Fruit fly (Drosophila melanogaster) whole organism, embryonic: Measurements from ENCODE around the gene CG34282.

Experiments
- Asciz ChIP-seq: fragments of 200-800 bp; sonication (Bioruptor generic); optimal IDR thresholded peaks from 2 replicates; lab custom pipeline; 2017; ENCODE audit warnings: missing biosample characterization, mild to moderate bottlenecking, missing genetic modification characterization, missing genetic modification reagents
- Atf6 ChIP-seq: fragments of 200-800 bp; sonication (Bioruptor generic); IDR thresholded peaks from 2 replicates; pipeline ENCODE4 v1.3.6; 2022; ENCODE audit warnings: missing biosample characterization, missing genetic modification characterization
- Bdp1 ChIP-seq: fragments of 200-800 bp; sonication (Bioruptor generic); optimal IDR thresholded peaks from 3 replicates; lab custom pipeline; 2016; ENCODE audit warnings: missing biosample characterization, missing genetic modification characterization
- CG1024 ChIP-seq: fragments of 200-800 bp; sonication (Bioruptor generic); IDR thresholded peaks from 2 replicates; pipeline ENCODE4 v1.3.6; 2022; ENCODE audit warnings: missing biosample characterization, missing genetic modification characterization
- CG10462 ChIP-seq: fragments of 200-800 bp; sonication (Bioruptor generic); optimal IDR thresholded peaks from 2 replicates; lab custom pipeline; 2016; ENCODE audit warnings: missing biosample characterization, missing genetic modification characterization
- CG10543 ChIP-seq: fragments of 200-800 bp; sonication (Bioruptor generic); optimal IDR thresholded peaks from 3 replicates; lab custom pipeline; 2017; ENCODE audit warnings: missing biosample characterization, mild to moderate bottlenecking, missing genetic modification characterization, moderate library complexity
- CG11695 ChIP-seq: fragments of 200-800 bp; sonication (Bioruptor generic); IDR thresholded peaks from 3 replicates; pipeline ENCODE4 v1.3.6; 2022; ENCODE audit warnings: missing biosample characterization, missing genetic modification characterization
- CG12104 ChIP-seq: fragments of 200-800 bp; sonication (Bioruptor generic); optimal IDR thresholded peaks from 3 replicates; lab custom pipeline; 2016; ENCODE audit warnings: missing biosample characterization, missing genetic modification characterization
- CG12155 ChIP-seq: fragments of 200-800 bp; sonication (Bioruptor generic); optimal IDR thresholded peaks from 3 replicates; lab custom pipeline; 2016; ENCODE audit warnings: missing biosample characterization, missing genetic modification characterization
- CG12219 ChIP-seq: fragments of 200-800 bp; sonication (Bioruptor generic); optimal IDR thresholded peaks from 3 replicates; lab custom pipeline; 2018; ENCODE audit warnings: missing biosample characterization, mild to moderate bottlenecking, missing genetic modification characterization
- CG12236 ChIP-seq: fragments of 200-800 bp; sonication (Bioruptor generic); optimal IDR thresholded peaks from 2 replicates; lab custom pipeline; 2016; ENCODE audit warnings: missing biosample characterization, missing genetic modification characterization
- CG12769 ChIP-seq: fragments of 200-800 bp; sonication (Bioruptor generic); optimal IDR thresholded peaks from 2 replicates; lab custom pipeline; 2019; ENCODE audit warnings: missing biosample characterization, mild to moderate bottlenecking, missing genetic modification characterization, moderate library complexity
- CG14965 ChIP-seq: fragments of 200-800 bp; sonication (Bioruptor generic); optimal IDR thresholded peaks from 2 replicates; lab custom pipeline; 2016; ENCODE audit warnings: missing biosample characterization, missing genetic modification characterization, borderline replicate concordance
- CG1647 ChIP-seq: fragments of 200-800 bp; sonication (Bioruptor generic); optimal IDR thresholded peaks from 3 replicates; lab custom pipeline; 2016; ENCODE audit warnings: missing biosample characterization, missing genetic modification characterization
- CG2116 ChIP-seq: fragments of 200-800 bp; sonication (Bioruptor generic); optimal IDR thresholded peaks from 3 replicates; lab custom pipeline; 2018; ENCODE audit warnings: missing biosample characterization, mild to moderate bottlenecking, missing genetic modification characterization
- CG2875 ChIP-seq: fragments of 200-800 bp; sonication (Bioruptor generic); optimal IDR thresholded peaks from 2 replicates; lab custom pipeline; 2017; ENCODE audit warnings: missing biosample characterization, mild to moderate bottlenecking, missing genetic modification characterization, missing genetic modification reagents
- CG4328 ChIP-seq: fragments of 200-800 bp; sonication (Bioruptor generic); optimal IDR thresholded peaks from 3 replicates; lab custom pipeline; 2017; ENCODE audit warnings: missing biosample characterization, missing genetic modification reagents, missing genetic modification characterization
- CG43689 ChIP-seq: fragments of 200-800 bp; sonication (Bioruptor generic); IDR thresholded peaks from 2 replicates; pipeline ENCODE4 v1.3.6; 2022; ENCODE audit warnings: missing biosample characterization, missing genetic modification characterization
- CG4707 ChIP-seq: fragments of 200-800 bp; sonication (Bioruptor generic); optimal IDR thresholded peaks from 2 replicates; lab custom pipeline; 2018; ENCODE audit warnings: missing biosample characterization, mild to moderate bottlenecking, missing genetic modification characterization, moderate library complexity
- CG5180 ChIP-seq: fragments of 200-800 bp; sonication (Bioruptor generic); optimal IDR thresholded peaks from 3 replicates; lab custom pipeline; 2017; ENCODE audit warnings: missing biosample characterization, missing genetic modification characterization, mild to moderate bottlenecking, moderate library complexity, missing genetic modification reagents
- CG5245 ChIP-seq: fragments of 200-800 bp; sonication (Bioruptor generic); optimal IDR thresholded peaks from 3 replicates; lab custom pipeline; 2016; ENCODE audit warnings: missing biosample characterization, missing genetic modification characterization
- CG6689 ChIP-seq: fragments of 200-800 bp; sonication (Bioruptor generic); IDR thresholded peaks from 2 replicates; pipeline ENCODE4 v1.3.6; 2022; ENCODE audit warnings: missing biosample characterization, missing genetic modification characterization
- CG7372 ChIP-seq: fragments of 200-800 bp; sonication (Bioruptor generic); IDR thresholded peaks from 2 replicates; pipeline ENCODE4 v1.3.6; 2022; ENCODE audit warnings: missing biosample characterization, missing genetic modification characterization
- CG7963 ChIP-seq: fragments of 200-800 bp; sonication (Bioruptor generic); IDR thresholded peaks from 3 replicates; pipeline ENCODE4 v1.3.6; 2022; ENCODE audit warnings: missing biosample characterization, missing genetic modification characterization; ENCODE audit not compliant: partially characterized antibody
- CG8478 ChIP-seq: fragments of >200 bp; optimal IDR thresholded peaks from 2 replicates; lab custom pipeline; 2018
- CG8924 ChIP-seq: fragments of 200-800 bp; optimal IDR thresholded peaks from 3 replicates; lab custom pipeline; 2019; ENCODE audit warnings: missing biosample characterization, mild to moderate bottlenecking, missing genetic modification characterization, moderate library complexity
- Dad ChIP-seq: fragments of 200-800 bp; sonication (Bioruptor generic); optimal IDR thresholded peaks from 3 replicates; lab custom pipeline; 2016; ENCODE audit warnings: missing biosample characterization, missing genetic modification characterization
- Hmx ChIP-seq: fragments of 200-800 bp; sonication (Bioruptor generic); optimal IDR thresholded peaks from 2 replicates; lab custom pipeline; 2016; ENCODE audit warnings: missing biosample characterization, missing genetic modification characterization
- Oaz ChIP-seq: fragments of 200-800 bp; sonication (Bioruptor generic); IDR thresholded peaks from 2 replicates; pipeline ENCODE4 v1.3.6; 2022; ENCODE audit warnings: missing biosample characterization, missing genetic modification characterization
- Xbp1 ChIP-seq: fragments of 200-800 bp; sonication (Bioruptor generic); optimal IDR thresholded peaks from 3 replicates; lab custom pipeline; 2016; ENCODE audit warnings: missing biosample characterization, mild to moderate bottlenecking, missing genetic modification characterization
- YL-1 ChIP-seq: fragments of 200-800 bp; sonication (Bioruptor generic); optimal IDR thresholded peaks from 3 replicates; lab custom pipeline; 2017; ENCODE audit warnings: missing biosample characterization, mild to moderate bottlenecking, missing genetic modification characterization
- ap ChIP-seq: fragments of 200-800 bp; sonication (Bioruptor generic); IDR thresholded peaks from 2 replicates; pipeline ENCODE4 v1.3.6; 2022; ENCODE audit warnings: missing biosample characterization, missing genetic modification characterization
- bsh ChIP-seq, 2 experiments: fragments of 200-800 bp; sonication (Bioruptor generic); optimal IDR thresholded peaks; 2 replicates each; lab custom pipeline; 2017 to 2018; ENCODE audit warnings: mild to moderate bottlenecking in 2 of 2, missing biosample characterization in 2 of 2, missing genetic modification characterization in 2 of 2, moderate library complexity in 1 of 2
- caup ChIP-seq: fragments of 200-800 bp; sonication (Bioruptor generic); optimal IDR thresholded peaks from 3 replicates; lab custom pipeline; 2017; ENCODE audit warnings: missing biosample characterization, mild to moderate bottlenecking, missing genetic modification characterization, moderate library complexity; ENCODE audit not compliant: severe bottlenecking
- corto ChIP-seq: fragments of 200-800 bp; sonication (Bioruptor generic); optimal IDR thresholded peaks from 2 replicates; lab custom pipeline; 2016; ENCODE audit warnings: missing biosample characterization, mild to moderate bottlenecking, missing genetic modification characterization, moderate library complexity
- da ChIP-seq: fragments of 200-800 bp; sonication (Bioruptor generic); optimal IDR thresholded peaks from 2 replicates; lab custom pipeline; 2016; ENCODE audit warnings: missing biosample characterization, missing genetic modification characterization
- dan ChIP-seq: fragments of 200-800 bp; sonication (Bioruptor generic); IDR thresholded peaks from 2 replicates; pipeline ENCODE4 v1.3.6; 2022; ENCODE audit warnings: missing biosample characterization, missing genetic modification characterization
- fu2 ChIP-seq: fragments of 200-800 bp; sonication (Bioruptor generic); optimal IDR thresholded peaks from 2 replicates; lab custom pipeline; 2016; ENCODE audit warnings: missing biosample characterization, missing genetic modification characterization
- lab ChIP-seq: fragments of 200-800 bp; sonication (Bioruptor generic); optimal IDR thresholded peaks from 3 replicates; lab custom pipeline; 2017; ENCODE audit warnings: missing biosample characterization, missing genetic modification characterization, mild to moderate bottlenecking, moderate library complexity, missing genetic modification reagents
- nau ChIP-seq: fragments of 200-800 bp; sonication (Bioruptor generic); optimal IDR thresholded peaks from 3 replicates; lab custom pipeline; 2017; ENCODE audit warnings: missing biosample characterization, mild to moderate bottlenecking, missing genetic modification characterization, missing genetic modification reagents
- nerfin-1 ChIP-seq: fragments of 200-800 bp; sonication (Bioruptor generic); optimal IDR thresholded peaks from 3 replicates; lab custom pipeline; 2019; ENCODE audit warnings: missing biosample characterization, mild to moderate bottlenecking, missing genetic modification characterization, moderate library complexity
- nmo ChIP-seq: fragments of 200-800 bp; sonication (Bioruptor generic); optimal IDR thresholded peaks from 2 replicates; lab custom pipeline; 2018; ENCODE audit warnings: missing biosample characterization, mild to moderate bottlenecking, missing genetic modification characterization, moderate library complexity
- otp ChIP-seq: fragments of 200-800 bp; sonication (Bioruptor generic); IDR thresholded peaks from 3 replicates; pipeline ENCODE4, ENCODE4 v1.3.6; 2022; ENCODE audit warnings: missing biosample characterization, missing genetic modification characterization
- phol ChIP-seq: fragments of 200-800 bp; sonication (Bioruptor generic); optimal IDR thresholded peaks from 3 replicates; lab custom pipeline; 2018; ENCODE audit warnings: missing biosample characterization, mild to moderate bottlenecking, missing genetic modification characterization, moderate library complexity
- pnt ChIP-seq: fragments of 200-800 bp; sonication (Bioruptor generic); optimal IDR thresholded peaks from 3 replicates; lab custom pipeline; 2016; ENCODE audit warnings: missing biosample characterization, missing genetic modification characterization
- run ChIP-seq: fragments of 200-800 bp; sonication (Bioruptor generic); optimal IDR thresholded peaks from 3 replicates; lab custom pipeline; 2018; ENCODE audit warnings: missing biosample characterization, mild to moderate bottlenecking, missing genetic modification characterization
- sens ChIP-seq: fragments of 200-800 bp; sonication (Bioruptor generic); peaks from one replicate; lab custom pipeline; 2016; ENCODE audit warnings: missing biosample characterization, missing genetic modification characterization
- slp2 ChIP-seq: fragments of 200-800 bp; sonication (Bioruptor generic); optimal IDR thresholded peaks from 2 replicates; lab custom pipeline; 2016; ENCODE audit warnings: missing biosample characterization, missing genetic modification characterization
- stc ChIP-seq: fragments of 200-800 bp; sonication (Bioruptor generic); IDR thresholded peaks from 2 replicates; pipeline ENCODE4 v1.3.6; 2022; ENCODE audit warnings: missing biosample characterization, missing genetic modification characterization
- ttk ChIP-seq: fragments of 200-800 bp; sonication (Bioruptor generic); IDR thresholded peaks from 2 replicates; pipeline ENCODE4 v2.1.2; 2022; ENCODE audit warnings: missing biosample characterization, missing genetic modification characterization
- zen ChIP-seq: fragments of 200-800 bp; sonication (Bioruptor generic); optimal IDR thresholded peaks from 3 replicates; lab custom pipeline; 2018; ENCODE audit warnings: missing biosample characterization, mild to moderate bottlenecking, missing genetic modification characterization, moderate library complexity
- zf30C ChIP-seq: fragments of 200-800 bp; sonication (Bioruptor generic); optimal IDR thresholded peaks from 3 replicates; lab custom pipeline; 2018; ENCODE audit warnings: missing biosample characterization, mild to moderate bottlenecking, missing genetic modification characterization

The CG34282 gene

DNA sequence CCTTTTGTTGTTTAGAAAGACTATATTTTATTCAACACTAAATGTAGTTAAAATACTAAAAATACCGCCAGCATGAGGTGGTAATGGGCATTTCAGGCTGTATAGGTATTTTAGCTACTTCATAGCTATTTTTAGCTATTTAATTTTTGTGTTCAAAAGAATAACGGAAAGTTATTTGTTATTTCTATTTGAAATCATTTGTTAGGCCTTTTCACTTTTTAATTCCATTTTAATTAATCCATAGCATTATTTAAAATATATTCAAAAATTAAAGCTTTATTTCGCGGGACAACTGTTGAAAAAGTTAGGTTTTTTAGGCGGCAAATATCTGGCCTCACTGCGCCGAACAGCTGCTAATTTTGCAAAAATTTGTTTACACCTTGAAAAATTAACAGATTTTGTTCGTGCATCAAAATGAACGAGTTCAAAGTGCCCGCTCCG, 17.5 kb upstream of the CG34282 start, which contains the start of the genes dind and CG7706 (continued):
- TF ChIP-seq ttk (GFP tag; lab: Robert Waterston, UW) = no peak
- TF ChIP-seq CG4328 = no peak
- no peak for TF ChIP-seq CG11695
- no peak for TF ChIP-seq CG1647
- no peak for TF ChIP-seq Hmx
- no peak for TF ChIP-seq CG1024
- no peak for TF ChIP-seq CG12104 (GFP tag; lab: Kevin White, UChicago)
- TF ChIP-seq CG4707 (GFP tag; lab: Kevin White, UChicago) = no peak
- peak; percentile 27 for TF ChIP-seq Xbp1 (GFP tag; lab: Kevin White, UChicago)
- TF ChIP-seq sens (GFP tag; lab: Kevin White, UChicago) = peak; percentile 78
- TF ChIP-seq Asciz (GFP tag; lab: Kevin White, UChicago) = no peak
- no peak for TF ChIP-seq CG8478
- no peak for TF ChIP-seq CG10462 (GFP tag; lab: Kevin White, UChicago)
- TF ChIP-seq CG2116 (GFP tag; lab: Kevin White, UChicago) = peak; percentile 54
- TF ChIP-seq run (tag; lab: Kevin White, UChicago) = no peak
- no peak for TF ChIP-seq CG10543 (GFP tag; lab: Kevin White, UChicago)
- TF ChIP-seq CG5245 (GFP tag; lab: Kevin White, UChicago) = no peak
- TF ChIP-seq pnt (GFP tag; lab: Kevin White, UChicago) = no peak
- peak; percentile 52 for TF ChIP-seq phol (tag; lab: Kevin White, UChicago)
- TF ChIP-seq CG7963 (GFP tag; lab: Robert Waterston, UW) = no peak
- TF ChIP-seq CG14965 (GFP tag; lab: Kevin White, UChicago) = no peak
- TF ChIP-seq CG12236 (GFP tag; lab: Kevin White, UChicago) = no peak
- TF ChIP-seq CG8924 (tag; lab: Kevin White, UChicago) = peak; percentile 4
- TF ChIP-seq fu2 = no peak
- TF ChIP-seq nau = no peak
- TF ChIP-seq lab (GFP tag; lab: Kevin White, UChicago) = no peak
- no peak for TF ChIP-seq da (GFP tag; lab: Kevin White, UChicago)
- TF ChIP-seq otp = no peak
- no peak for TF ChIP-seq slp2 (GFP tag; lab: Kevin White, UChicago)
- TF ChIP-seq YL-1 = peak; percentile 50
- no peak for TF ChIP-seq CG5180 (GFP tag; lab: Kevin White, UChicago)
- TF ChIP-seq CG2875 (GFP tag; lab: Kevin White, UChicago) = no peak
- no peak for TF ChIP-seq zf30C
- no peak for TF ChIP-seq CG12219 (GFP tag; lab: Kevin White, UChicago)
- TF ChIP-seq Atf6 (GFP tag; lab: Robert Waterston, UW) = no peak
- TF ChIP-seq CG12155 (GFP tag; lab: Kevin White, UChicago) = peak; percentile 0
- no peak for TF ChIP-seq zen (tag; lab: Kevin White, UChicago)
- peak; percentile 81 for TF ChIP-seq nmo
- peak; percentile 99 for TF ChIP-seq nerfin-1 (tag; lab: Kevin White, UChicago)
- no peak for TF ChIP-seq CG43689 (GFP tag; lab: Robert Waterston, UW)
- TF ChIP-seq caup (GFP tag; lab: Kevin White, UChicago) = no peak
- no peak for TF ChIP-seq bsh (GFP tag; optimal IDR thresholded peaks at IDR 0.05; lab: Kevin White, UChicago)
- TF ChIP-seq stc = no peak
- TF ChIP-seq CG7372 (GFP tag; lab: Robert Waterston, UW) = no peak
- TF ChIP-seq Dad (GFP tag; lab: Kevin White, UChicago) = no peak
- no peak for TF ChIP-seq corto (GFP tag; lab: Kevin White, UChicago)
- TF ChIP-seq dan (GFP tag; lab: Robert Waterston, UW) = no peak
- TF ChIP-seq Oaz (GFP tag; lab: Robert Waterston, UW) = no peak
- no peak for TF ChIP-seq CG12769 (tag; lab: Kevin White, UChicago)
- TF ChIP-seq CG6689 (GFP tag; lab: Robert Waterston, UW) = peak; percentile 45; the same call in 1 of the 2 replicates
- TF ChIP-seq Bdp1 (GFP tag; lab: Kevin White, UChicago) = no peak
- TF ChIP-seq ap (GFP tag; lab: Robert Waterston, UW) = no peak
